Fruit fly (Drosophila melanogaster) whole organism, embryonic: ENCODE data around the gene Fibp.

Experiments used
- ATbp ChIP-seq: fragments of 200-800 bp; sonication (Bioruptor generic); optimal IDR thresholded peaks from 2 replicates; lab custom pipeline; 2017; ENCODE audit warnings: missing biosample characterization, mild to moderate bottlenecking, missing genetic modification characterization, missing genetic modification reagents
- BtbVII ChIP-seq: fragments of 200-800 bp; sonication (Bioruptor generic); optimal IDR thresholded peaks from 3 replicates; lab custom pipeline; 2017; ENCODE audit warnings: missing biosample characterization, mild to moderate bottlenecking, missing genetic modification characterization
- CG10366 ChIP-seq: fragments of 200-800 bp; sonication (Bioruptor generic); IDR thresholded peaks from 2 replicates; pipeline ENCODE4 v1.3.6; 2022; ENCODE audit warnings: missing biosample characterization, missing genetic modification characterization
- CG11093 ChIP-seq: fragments of 200-800 bp; sonication (Bioruptor generic); IDR thresholded peaks from 3 replicates; pipeline ENCODE4 v1.3.6; 2022; ENCODE audit warnings: missing biosample characterization, missing genetic modification characterization
- CG12219 ChIP-seq: fragments of 200-800 bp; sonication (Bioruptor generic); optimal IDR thresholded peaks from 3 replicates; lab custom pipeline; 2018; ENCODE audit warnings: missing biosample characterization, mild to moderate bottlenecking, missing genetic modification characterization
- CG12769 ChIP-seq: fragments of 200-800 bp; sonication (Bioruptor generic); optimal IDR thresholded peaks from 2 replicates; lab custom pipeline; 2019; ENCODE audit warnings: missing biosample characterization, mild to moderate bottlenecking, missing genetic modification characterization, moderate library complexity
- CG14860 ChIP-seq: fragments of 200-800 bp; sonication (Bioruptor generic); IDR thresholded peaks from 3 replicates; pipeline ENCODE4 v1.3.6; 2022; ENCODE audit warnings: missing biosample characterization, missing genetic modification characterization; ENCODE audit not compliant: partially characterized antibody
- CG15601 ChIP-seq: fragments of 200-800 bp; sonication (Bioruptor generic); optimal IDR thresholded peaks from 3 replicates; lab custom pipeline; 2019; ENCODE audit warnings: missing biosample characterization, mild to moderate bottlenecking, missing genetic modification characterization, moderate library complexity
- CG16863 ChIP-seq: fragments of 200-800 bp; sonication (Bioruptor generic); optimal IDR thresholded peaks from 3 replicates; lab custom pipeline; 2016; ENCODE audit warnings: missing biosample characterization, missing genetic modification characterization
- CG32772 ChIP-seq: fragments of 200-800 bp; sonication (Bioruptor generic); IDR thresholded peaks from 2 replicates; pipeline ENCODE4 v1.3.6; 2022; ENCODE audit warnings: missing biosample characterization, missing genetic modification characterization
- CG3281 ChIP-seq: fragments of 200-800 bp; sonication (Bioruptor generic); optimal IDR thresholded peaks from 3 replicates; lab custom pipeline; 2017; ENCODE audit warnings: missing biosample characterization, mild to moderate bottlenecking, missing genetic modification characterization
- CG4328 ChIP-seq: fragments of 200-800 bp; sonication (Bioruptor generic); optimal IDR thresholded peaks from 3 replicates; lab custom pipeline; 2017; ENCODE audit warnings: missing biosample characterization, missing genetic modification reagents, missing genetic modification characterization
- CG4424 ChIP-seq: fragments of 200-800 bp; sonication (Bioruptor generic); optimal IDR thresholded peaks from 3 replicates; lab custom pipeline; 2016; ENCODE audit warnings: missing biosample characterization, missing genetic modification characterization
- CG6765 ChIP-seq: fragments of 200-800 bp; sonication (Bioruptor generic); optimal IDR thresholded peaks from 3 replicates; lab custom pipeline; 2017; ENCODE audit warnings: missing biosample characterization, mild to moderate bottlenecking, missing genetic modification characterization
- CG7839 ChIP-seq: fragments of 200-800 bp; sonication (Bioruptor generic); optimal IDR thresholded peaks from 3 replicates; lab custom pipeline; 2018; ENCODE audit warnings: missing biosample characterization, mild to moderate bottlenecking, missing genetic modification characterization, moderate library complexity
- CG7987 ChIP-seq: fragments of 200-800 bp; sonication (Bioruptor generic); optimal IDR thresholded peaks from 2 replicates; lab custom pipeline; 2018; ENCODE audit warnings: missing biosample characterization, mild to moderate bottlenecking, missing genetic modification characterization, moderate library complexity
- CG8944 ChIP-seq: fragments of 200-800 bp; sonication (Bioruptor generic); optimal IDR thresholded peaks from 3 replicates; lab custom pipeline; 2016; ENCODE audit warnings: missing biosample characterization, missing genetic modification characterization
- CG9609 ChIP-seq: fragments of 200-800 bp; sonication (Bioruptor generic); optimal IDR thresholded peaks from 3 replicates; lab custom pipeline; 2016; ENCODE audit warnings: missing biosample characterization, missing genetic modification characterization
- Doc3 ChIP-seq: fragments of 200-800 bp; sonication (Bioruptor generic); IDR thresholded peaks from 3 replicates; pipeline ENCODE4 v1.3.6; 2022; ENCODE audit warnings: missing biosample characterization, missing genetic modification characterization; ENCODE audit not compliant: partially characterized antibody
- Dp ChIP-seq: fragments of 200-800 bp; sonication (Bioruptor generic); optimal IDR thresholded peaks from 2 replicates; lab custom pipeline; 2018; ENCODE audit warnings: missing biosample characterization, mild to moderate bottlenecking, missing genetic modification characterization, moderate library complexity
- Elba2 ChIP-seq: fragments of 200-800 bp; sonication (Bioruptor generic); optimal IDR thresholded peaks from 3 replicates; lab custom pipeline; 2016; ENCODE audit warnings: missing biosample characterization, missing genetic modification characterization
- HmgD ChIP-seq: fragments of 200-800 bp; sonication (Bioruptor generic); optimal IDR thresholded peaks from 3 replicates; lab custom pipeline; 2016; ENCODE audit warnings: missing biosample characterization, missing genetic modification characterization
- MESR4 ChIP-seq: fragments of 200-800 bp; sonication (Bioruptor generic); optimal IDR thresholded peaks from 2 replicates; lab custom pipeline; 2018; ENCODE audit warnings: missing biosample characterization, mild to moderate bottlenecking, missing genetic modification characterization, moderate library complexity
- Mad ChIP-seq: fragments of 200-800 bp; sonication (Bioruptor generic); optimal IDR thresholded peaks from 2 replicates; lab custom pipeline; 2016; ENCODE audit warnings: missing biosample characterization, missing genetic modification characterization
- Mes4 ChIP-seq: fragments of 200-800 bp; sonication (Bioruptor generic); optimal IDR thresholded peaks from 2 replicates; lab custom pipeline; 2016; ENCODE audit warnings: missing biosample characterization, missing genetic modification characterization
- NfI ChIP-seq: fragments of 200-800 bp; sonication (Bioruptor generic); optimal IDR thresholded peaks from 3 replicates; lab custom pipeline; 2018; ENCODE audit warnings: missing biosample characterization, mild to moderate bottlenecking, missing genetic modification characterization, moderate library complexity
- Ptx1 ChIP-seq: fragments of 200-800 bp; sonication (Bioruptor generic); IDR thresholded peaks from 2 replicates; pipeline ENCODE4 v1.3.6; 2022; ENCODE audit warnings: missing biosample characterization, missing genetic modification characterization
- Rx ChIP-seq: fragments of 200-800 bp; sonication (Bioruptor generic); IDR thresholded peaks from 2 replicates; pipeline ENCODE4 v1.3.6; 2022; ENCODE audit warnings: missing biosample characterization, missing genetic modification characterization
- Scr ChIP-seq: fragments of 200-800 bp; sonication (Bioruptor generic); IDR thresholded peaks from 2 replicates; pipeline ENCODE4 v1.3.6; 2022; ENCODE audit warnings: missing biosample characterization, missing genetic modification characterization; ENCODE audit not compliant: partially characterized antibody
- Sox100B ChIP-seq: fragments of 200-800 bp; sonication (Bioruptor generic); optimal IDR thresholded peaks from 3 replicates; lab custom pipeline; 2018; ENCODE audit warnings: missing biosample characterization, mild to moderate bottlenecking, missing genetic modification characterization
- YL-1 ChIP-seq: fragments of 200-800 bp; sonication (Bioruptor generic); optimal IDR thresholded peaks from 3 replicates; lab custom pipeline; 2017; ENCODE audit warnings: missing biosample characterization, mild to moderate bottlenecking, missing genetic modification characterization
- abd-A ChIP-seq: fragments of 200-800 bp; sonication (Bioruptor generic); optimal IDR thresholded peaks from 3 replicates; lab custom pipeline; 2019; ENCODE audit warnings: missing biosample characterization, mild to moderate bottlenecking, missing genetic modification characterization, moderate library complexity
- bbx ChIP-seq: fragments of 200-800 bp; sonication (Bioruptor generic); IDR thresholded peaks from 2 replicates; pipeline ENCODE4 v1.3.6; 2022; ENCODE audit warnings: missing biosample characterization, missing genetic modification characterization; ENCODE audit not compliant: partially characterized antibody
- caup ChIP-seq: fragments of 200-800 bp; sonication (Bioruptor generic); optimal IDR thresholded peaks from 3 replicates; lab custom pipeline; 2017; ENCODE audit warnings: missing biosample characterization, mild to moderate bottlenecking, missing genetic modification characterization, moderate library complexity; ENCODE audit not compliant: severe bottlenecking
- cwo ChIP-seq: fragments of 200-800 bp; sonication (Bioruptor generic); optimal IDR thresholded peaks from 3 replicates; lab custom pipeline; 2017; ENCODE audit warnings: missing biosample characterization, missing genetic modification characterization, mild to moderate bottlenecking, moderate library complexity, missing genetic modification reagents
- dan ChIP-seq: fragments of 200-800 bp; sonication (Bioruptor generic); IDR thresholded peaks from 2 replicates; pipeline ENCODE4 v1.3.6; 2022; ENCODE audit warnings: missing biosample characterization, missing genetic modification characterization
- dimm ChIP-seq: fragments of 200-800 bp; sonication (Bioruptor generic); IDR thresholded peaks from 2 replicates; pipeline ENCODE4 v1.3.6; 2022; ENCODE audit warnings: missing biosample characterization, missing genetic modification characterization
- dysf ChIP-seq: fragments of 200-800 bp; sonication (Bioruptor generic); IDR thresholded peaks from 3 replicates; pipeline ENCODE4 v1.3.6; 2022; ENCODE audit warnings: missing biosample characterization, missing genetic modification characterization
- en ChIP-seq: fragments of 200-800 bp; sonication (Bioruptor generic); optimal IDR thresholded peaks from 2 replicates; lab custom pipeline; 2016; ENCODE audit warnings: missing biosample characterization, missing genetic modification characterization
- fru ChIP-seq: fragments of >200 bp; optimal IDR thresholded peaks from 2 replicates; lab custom pipeline; 2017
- gcm ChIP-seq: fragments of 200-800 bp; sonication (Bioruptor generic); optimal IDR thresholded peaks from 2 replicates; lab custom pipeline; 2019; ENCODE audit warnings: missing biosample characterization, mild to moderate bottlenecking, missing genetic modification characterization, moderate library complexity
- her ChIP-seq: fragments of 200-800 bp; sonication (Bioruptor generic); optimal IDR thresholded peaks from 2 replicates; lab custom pipeline; 2016; ENCODE audit warnings: missing biosample characterization, missing genetic modification characterization
- luna ChIP-seq: fragments of 200-800 bp; sonication (Bioruptor generic); optimal IDR thresholded peaks from 2 replicates; lab custom pipeline; 2016; ENCODE audit warnings: missing biosample characterization, missing genetic modification characterization
- maf-S ChIP-seq: fragments of 200-800 bp; sonication (Bioruptor generic); optimal IDR thresholded peaks from 2 replicates; lab custom pipeline; 2016; ENCODE audit warnings: missing biosample characterization, missing genetic modification characterization
- mld ChIP-seq: fragments of 200-800 bp; sonication (Bioruptor generic); IDR thresholded peaks from 3 replicates; pipeline ENCODE4 v1.3.6; 2022; ENCODE audit warnings: missing biosample characterization, missing genetic modification characterization; ENCODE audit not compliant: partially characterized antibody
- nerfin-2 ChIP-seq: fragments of 200-800 bp; sonication (Bioruptor generic); IDR thresholded peaks from 2 replicates; pipeline ENCODE4 v1.3.6; 2022; ENCODE audit warnings: missing biosample characterization, missing genetic modification characterization; ENCODE audit not compliant: partially characterized antibody
- oc ChIP-seq: fragments of 200-800 bp; sonication (Bioruptor generic); optimal IDR thresholded peaks from 2 replicates; lab custom pipeline; 2018; ENCODE audit warnings: missing biosample characterization, mild to moderate bottlenecking, missing genetic modification characterization, moderate library complexity
- sisA ChIP-seq: fragments of 200-800 bp; sonication (Bioruptor generic); IDR thresholded peaks from 2 replicates; pipeline ENCODE4 v1.3.6; 2022; ENCODE audit warnings: missing biosample characterization, missing genetic modification characterization
- tin ChIP-seq: fragments of 200-800 bp; sonication (Bioruptor generic); optimal IDR thresholded peaks from 3 replicates; lab custom pipeline; 2016; ENCODE audit warnings: missing biosample characterization, missing genetic modification characterization
- tna ChIP-seq: fragments of 200-800 bp; sonication (Bioruptor generic); IDR thresholded peaks from 2 replicates; pipeline ENCODE4 v1.3.6; 2022; ENCODE audit warnings: missing biosample characterization, missing genetic modification characterization; ENCODE audit not compliant: partially characterized antibody
- wdn ChIP-seq: fragments of 200-800 bp; sonication (Bioruptor generic); IDR thresholded peaks from 2 replicates; pipeline ENCODE4 v1.3.6; 2022; ENCODE audit warnings: missing biosample characterization, missing genetic modification characterization

Gene Fibp

DNA sequence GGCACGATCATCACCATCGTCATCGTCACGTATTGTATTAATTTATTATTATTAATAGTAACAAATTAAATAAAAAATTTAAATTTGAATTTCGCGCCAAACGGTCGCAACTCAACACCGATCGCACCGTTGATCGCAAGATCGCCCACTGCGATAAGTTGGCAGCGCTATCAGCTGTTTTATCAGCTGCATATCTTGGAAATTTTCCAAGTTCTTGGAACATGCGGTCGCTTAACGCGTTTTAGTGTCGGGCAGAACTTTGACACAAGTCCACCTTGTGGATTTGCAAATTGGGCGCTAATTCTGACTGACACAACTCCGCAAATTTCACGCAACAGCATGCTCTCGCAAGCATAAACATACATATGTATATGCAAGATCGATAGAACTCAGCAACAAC is 43.4 kb upstream of the Fibp start (continued):
- TF ChIP-seq bbx (peak; percentile 35; the same call in 1 of the 2 replicates), abd-A (no peak), CG4424 (GFP tag; lab: Kevin White, UChicago) (no peak), CG9609 (GFP tag; lab: Kevin White, UChicago) (no peak), nerfin-2 (no peak), CG6765 (GFP tag; lab: Kevin White, UChicago) (no peak), NfI (GFP tag; lab: Kevin White, UChicago) (peak; percentile 68), wdn (GFP tag; lab: Robert Waterston, UW) (no peak), CG4328 (no peak), cwo (GFP tag; lab: Kevin White, UChicago) (no peak), YL-1 (GFP tag; lab: Kevin White, UChicago) (peak; percentile 81), Scr (GFP tag; lab: Robert Waterston, UW) (peak; percentile 34; the same call in 1 of the 2 replicates), CG8944 (GFP tag; lab: Kevin White, UChicago) (no peak), CG11093 (GFP tag; lab: Robert Waterston, UW) (no peak), Mes4 (GFP tag; lab: Kevin White, UChicago) (no peak), oc (tag; lab: Kevin White, UChicago) (no peak), CG12769 (tag; lab: Kevin White, UChicago) (peak; percentile 42), Elba2 (no peak), tin (GFP tag; lab: Kevin White, UChicago) (no peak), Dp (GFP tag; lab: Kevin White, UChicago) (peak; percentile 96), luna (GFP tag; lab: Kevin White, UChicago) (no peak), sisA (no peak), CG12219 (GFP tag; lab: Kevin White, UChicago) (no peak), HmgD (GFP tag; lab: Kevin White, UChicago) (no peak), gcm (GFP tag; lab: Kevin White, UChicago) (no peak), Doc3 (GFP tag; lab: Robert Waterston, UW) (no peak), maf-S (GFP tag; lab: Kevin White, UChicago) (no peak), CG16863 (GFP tag; lab: Kevin White, UChicago) (no peak), CG3281 (GFP tag; lab: Kevin White, UChicago) (peak; percentile 27), tna (no peak), en (GFP tag; lab: Kevin White, UChicago) (no peak), fru (no peak), Ptx1 (GFP tag; lab: Robert Waterston, UW) (no peak), Sox100B (no peak), her (GFP tag; lab: Kevin White, UChicago) (no peak), CG14860 (GFP tag; lab: Robert Waterston, UW) (no peak), CG10366 (GFP tag; lab: Robert Waterston, UW) (no peak), BtbVII (GFP tag; lab: Kevin White, UChicago) (peak; percentile 16), MESR4 (GFP tag; lab: Kevin White, UChicago) (peak; percentile 76), ATbp (GFP tag; lab: Kevin White, UChicago) (no peak), mld (GFP tag; lab: Robert Waterston, UW) (no peak), CG7839 (tag; lab: Kevin White, UChicago) (no peak), caup (GFP tag; lab: Kevin White, UChicago) (peak; percentile 24), CG7987 (GFP tag; lab: Kevin White, UChicago) (peak; percentile 42), Rx (GFP tag; lab: Robert Waterston, UW) (no peak), dimm (GFP tag; lab: Robert Waterston, UW) (no peak), CG15601 (tag; lab: Kevin White, UChicago) (peak; percentile 37), Mad (GFP tag; lab: Kevin White, UChicago) (no peak), CG32772 (GFP tag; lab: Robert Waterston, UW) (no peak), dysf (GFP tag; lab: Robert Waterston, UW) (no peak), dan (no peak)
